Worm (Caenorhabditis elegans) whole organism, L4/young adult: Measurements from ENCODE around the gene Y48A6B.14.

ENCODE experiments used
- W03F9.2 ChIP-seq: fragments of 150-350 bp; optimal IDR thresholded peaks from 2 replicates; lab custom pipeline; 2014; ENCODE audit warnings: missing biosample characterization, missing genetic modification characterization
- dao-5 ChIP-seq: sonication (generic microtip); optimal IDR thresholded peaks from 2 replicates; lab custom pipeline; 2016; ENCODE audit warnings: missing genotype, missing genetic modification characterization, moderate library complexity, missing compliant biosample characterization
- him-1 ChIP-seq: sonication (generic microtip); optimal IDR thresholded peaks from 2 replicates; lab custom pipeline; 2016; ENCODE audit warnings: missing genotype, missing genetic modification reagents, missing genetic modification characterization, missing compliant biosample characterization

Y48A6B.14 gene

ce11 chrIII:11031309-11031708, at the start of gene Y48A6B.14:
Gene Y48A6B.14, plus strand, starts transcription at chrIII:11031609.
- no peak for TF ChIP-seq him-1 (tag; lab: Kevin White, UChicago)
- no peak for TF ChIP-seq W03F9.2 (tag; lab: Kevin White, UChicago)
- TF ChIP-seq dao-5 (tag; lab: Kevin White, UChicago), result no peak

- no peak for TF ChIP-seq him-1 (tag; lab: Kevin White, UChicago)
- TF ChIP-seq W03F9.2 (tag; lab: Kevin White, UChicago), result no peak
- TF ChIP-seq dao-5 (tag; lab: Kevin White, UChicago), result no peak
Observed at ce11 chrIII:10983153-10983552, 48.3 kb upstream of the Y48A6B.14 start, which contains the start of gene col-92. Gene col-92, minus strand, starts transcription at chrIII:10983253.

- TF ChIP-seq W03F9.2 (tag; lab: Kevin White, UChicago) (no peak), dao-5 (tag; lab: Kevin White, UChicago) (no peak), him-1 (tag; lab: Kevin White, UChicago) (no peak)
Observed at ce11 chrIII:10985559-10986036, 45.8 kb upstream of the Y48A6B.14 start, which contains the start of gene col-93. Gene col-93, minus strand, starts transcription at chrIII:10985609.

- TF ChIP-seq dao-5 (tag; lab: Kevin White, UChicago) (no peak), W03F9.2 (tag; lab: Kevin White, UChicago) (no peak), him-1 (tag; lab: Kevin White, UChicago) (no peak)
Observed at ce11 chrIII:10987561-10988184, 43.7 kb upstream of the Y48A6B.14 start, which contains the start of gene col-94. Gene col-94, minus strand, starts transcription at chrIII:10987873.

DNA sequence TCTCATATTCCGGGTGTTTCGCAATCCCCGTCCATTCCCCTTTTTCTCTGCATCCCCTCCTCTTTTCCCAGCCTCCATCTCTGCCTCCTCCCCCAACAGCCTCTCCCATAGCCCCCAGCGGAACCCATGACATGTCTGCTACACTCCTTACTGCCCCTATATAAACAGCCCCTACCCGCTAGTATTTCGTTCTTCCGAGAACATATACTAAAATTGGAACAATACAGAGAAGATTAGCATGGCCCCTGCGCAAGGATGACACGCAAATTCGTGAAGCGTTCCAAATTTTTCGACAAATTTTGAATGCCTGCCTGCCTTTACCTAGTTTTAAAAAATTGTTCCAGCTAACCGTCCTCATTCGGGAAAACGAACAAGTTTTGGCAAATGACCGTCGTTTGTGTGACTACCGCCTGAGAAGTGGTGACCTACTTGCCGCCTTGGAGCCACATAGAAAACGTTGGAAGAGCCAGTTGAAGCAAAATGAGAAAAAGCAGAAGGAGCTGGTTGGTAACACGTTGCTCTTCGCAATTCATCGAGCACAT, 41.8 kb upstream of the Y48A6B.14 start:
- TF ChIP-seq W03F9.2 (tag; lab: Kevin White, UChicago) (peak; percentile 81), him-1 (tag; lab: Kevin White, UChicago) (peak; percentile 97), dao-5 (tag; lab: Kevin White, UChicago) (peak; percentile 89)

DNA sequence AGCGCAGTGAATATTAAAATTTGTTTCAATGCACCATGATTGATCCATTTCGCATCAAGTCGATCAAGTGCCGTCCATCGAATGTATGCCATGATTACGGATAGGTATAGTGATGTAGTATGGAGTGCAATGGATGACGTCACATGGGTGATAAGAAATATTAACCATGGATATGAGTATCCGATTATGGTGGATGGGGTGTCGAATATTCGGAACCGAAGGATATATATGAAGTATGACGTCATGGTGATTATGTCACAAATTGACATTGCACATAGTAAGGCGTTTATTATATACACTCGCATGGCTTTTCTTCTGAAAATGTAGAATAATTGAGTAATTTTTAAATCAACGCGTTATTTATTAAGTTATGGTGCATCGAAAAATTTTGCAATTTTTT, 37.3 kb upstream of the Y48A6B.14 start:
- TF ChIP-seq him-1 (tag; lab: Kevin White, UChicago) (no peak), dao-5 (tag; lab: Kevin White, UChicago) (no peak), W03F9.2 (tag; lab: Kevin White, UChicago) (no peak)

ce11 chrIII:10995156-10995555, 36.3 kb upstream of the Y48A6B.14 start, which contains the start of gene dmsr-5:
Gene dmsr-5, minus strand, starts transcription at chrIII:10995256.
- TF ChIP-seq him-1 (tag; lab: Kevin White, UChicago), result no peak

DNA sequence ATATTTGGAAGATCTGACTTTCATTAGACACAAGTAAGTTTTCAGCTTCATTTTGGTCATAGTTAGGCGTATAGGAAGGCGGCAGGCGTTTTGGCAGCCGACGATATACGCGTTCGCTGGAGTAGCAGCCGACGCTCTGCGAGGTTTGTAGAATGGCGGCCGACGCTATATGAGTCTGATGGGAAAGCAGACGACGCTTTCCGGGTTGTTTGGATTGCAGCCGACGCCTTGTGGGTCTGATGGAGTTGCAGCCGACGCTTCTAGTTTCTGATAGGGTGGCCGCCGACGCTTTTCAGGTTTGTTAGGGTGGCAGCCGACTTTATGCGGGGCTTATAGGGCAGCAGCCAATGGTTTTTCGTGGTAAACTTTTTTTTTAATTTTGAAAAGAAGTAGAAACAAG, 28.6 kb upstream of the Y48A6B.14 start:
- TF ChIP-seq him-1 (tag; lab: Kevin White, UChicago), result no peak
- no peak for TF ChIP-seq dao-5 (tag; lab: Kevin White, UChicago)
- no peak for TF ChIP-seq W03F9.2 (tag; lab: Kevin White, UChicago)

- TF ChIP-seq him-1 (tag; lab: Kevin White, UChicago) (no peak), W03F9.2 (tag; lab: Kevin White, UChicago) (peak; percentile 76), dao-5 (tag; lab: Kevin White, UChicago) (no peak)
Observed at ce11 chrIII:11007552-11008272, 23.7 kb upstream of the Y48A6B.14 start, which contains the start of the genes fipr-17 and Y48A6B.3. Gene fipr-17, minus strand, starts transcription at chrIII:11007602. Gene Y48A6B.3, plus strand, starts transcription at chrIII:11008222.

ce11 chrIII:11008869-11009268, 22.5 kb upstream of the Y48A6B.14 start, which contains the start of gene exos-1:
Gene exos-1, plus strand, starts transcription at chrIII:11009043.
- TF ChIP-seq him-1 (tag; lab: Kevin White, UChicago) (no peak), dao-5 (tag; lab: Kevin White, UChicago) (no peak), W03F9.2 (tag; lab: Kevin White, UChicago) (no peak)

- TF ChIP-seq dao-5 (tag; lab: Kevin White, UChicago), result no peak
Observed at ce11 chrIII:11010597-11010996, 20.8 kb upstream of the Y48A6B.14 start.

ce11 chrIII:11012264-11012663, 19.1 kb upstream of the Y48A6B.14 start, which contains the start of gene kvs-4:
Gene kvs-4, plus strand, starts transcription at chrIII:11012564.
- TF ChIP-seq W03F9.2 (tag; lab: Kevin White, UChicago) (no peak), him-1 (tag; lab: Kevin White, UChicago) (no peak), dao-5 (tag; lab: Kevin White, UChicago) (no peak)

DNA sequence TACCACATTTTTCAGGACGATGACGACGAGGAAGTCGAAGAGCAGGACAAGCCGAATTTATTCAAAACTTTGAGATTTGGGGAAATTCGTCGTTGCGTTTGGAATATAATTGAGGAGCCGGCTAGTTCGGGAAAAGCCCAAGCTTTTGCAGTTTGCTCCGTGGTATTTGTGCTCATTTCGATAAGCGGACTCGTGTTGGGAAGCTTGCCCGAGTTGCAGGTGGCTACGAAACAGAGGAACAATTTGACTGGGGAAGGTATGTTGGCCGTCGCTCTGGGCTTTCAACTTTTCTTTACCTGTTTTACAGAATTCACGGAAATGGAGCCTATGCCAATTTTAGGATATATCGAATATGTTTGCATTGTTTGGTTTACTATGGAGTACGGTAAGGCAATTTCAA, 9.1 kb upstream of the Y48A6B.14 start:
- TF ChIP-seq dao-5 (tag; lab: Kevin White, UChicago), result no peak
- TF ChIP-seq W03F9.2 (tag; lab: Kevin White, UChicago), result no peak
- no peak for TF ChIP-seq him-1 (tag; lab: Kevin White, UChicago)
